Worm (Caenorhabditis elegans): Measurements from ENCODE around the gene srsx-21.

Gene srsx-21

DNA sequence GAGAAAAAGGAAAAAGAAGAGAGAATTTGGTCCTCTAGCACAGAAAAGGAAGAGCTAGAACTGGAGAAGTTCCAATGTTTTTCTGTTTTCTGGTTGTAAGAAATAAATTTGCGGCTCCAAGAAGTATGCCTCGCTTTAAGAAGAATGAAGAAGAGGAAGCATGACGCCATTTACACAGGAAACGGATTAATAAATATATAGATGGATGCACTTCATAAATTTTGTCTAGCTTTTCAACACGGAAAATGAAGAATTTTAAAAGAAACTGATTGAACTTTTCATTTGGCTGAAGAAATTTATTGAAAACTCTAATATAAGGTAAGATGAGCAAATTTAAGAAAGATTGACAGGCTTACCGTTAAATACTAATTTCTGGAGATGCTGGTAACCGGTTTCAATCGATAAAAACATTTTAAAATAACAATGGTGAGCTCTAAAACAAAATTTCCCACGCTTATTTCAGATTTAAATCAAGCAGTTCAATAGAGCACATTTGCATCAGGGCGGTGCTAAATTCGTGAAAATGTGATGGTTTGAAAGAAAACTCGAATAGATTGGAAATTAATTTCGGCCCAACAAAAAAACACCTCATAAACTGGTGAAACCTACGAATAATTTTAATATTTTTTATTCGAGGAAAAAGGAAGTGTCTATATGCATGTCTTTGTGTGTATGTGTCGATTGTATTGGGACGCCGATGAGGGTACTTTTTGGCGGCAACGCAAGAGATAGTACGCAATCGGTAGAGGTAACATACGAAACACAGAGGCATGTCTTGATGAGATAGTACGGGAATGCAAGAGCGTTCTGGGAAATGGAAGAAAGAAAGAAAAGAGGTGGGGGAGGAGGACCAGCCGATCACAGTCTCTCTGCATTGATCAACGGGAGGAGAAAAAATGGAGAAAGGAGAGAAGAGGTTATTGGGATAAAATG lies 18.4 kb downstream of the srsx-21 start:
- no peak for TF ChIP-seq Y55F3AM.14 (GFP tag; optimal IDR thresholded peaks at IDR 0.05)
- TF ChIP-seq nhr-11 (tag; optimal IDR thresholded peaks at IDR 0.05) = no peak
- TF ChIP-seq egl-27 (tag; optimal IDR thresholded peaks at IDR 0.05) = no peak
- TF ChIP-seq peb-1 (tag; optimal IDR thresholded peaks at IDR 0.05) = no peak
- no peak for TF ChIP-seq alr-1 (tag; optimal IDR thresholded peaks at IDR 0.05)
- no peak for TF ChIP-seq ZK546.5 (tag; optimal IDR thresholded peaks at IDR 0.05)
- TF ChIP-seq nhr-237 (tag; optimal IDR thresholded peaks at IDR 0.05) = no peak
- TF ChIP-seq mbf-1 (tag; optimal IDR thresholded peaks at IDR 0.05) = no peak
- no peak for TF ChIP-seq elt-1 (tag; optimal IDR thresholded peaks at IDR 0.05)
- no peak for TF ChIP-seq nhr-23 (tag; optimal IDR thresholded peaks at IDR 0.05)
- no peak for TF ChIP-seq nhr-77 (tag; optimal IDR thresholded peaks at IDR 0.05)
- TF ChIP-seq ztf-11 (tag; optimal IDR thresholded peaks at IDR 0.05) = no peak
- TF ChIP-seq lin-11 (tag; optimal IDR thresholded peaks at IDR 0.05) = no peak
- no peak for TF ChIP-seq sma-9 (GFP tag; optimal IDR thresholded peaks at IDR 0.05)
- no peak for TF ChIP-seq sma-9 (tag; optimal IDR thresholded peaks at IDR 0.05)
- no peak for TF ChIP-seq unc-39 (tag; optimal IDR thresholded peaks at IDR 0.05)
- no peak for TF ChIP-seq lin-39 (tag; optimal IDR thresholded peaks at IDR 0.05)
- no peak for TF ChIP-seq dmd-4 (tag; optimal IDR thresholded peaks at IDR 0.05)
- no peak for TF ChIP-seq nhr-12 (tag; optimal IDR thresholded peaks at IDR 0.05)
- TF ChIP-seq lsy-2 (tag; optimal IDR thresholded peaks at IDR 0.05) = peak in 1 of 2 experiments; percentile 24
- no peak for TF ChIP-seq ama-1 (optimal IDR thresholded peaks at IDR 0.05)
- peak; percentile 34 for TF ChIP-seq sma-3 (GFP tag; optimal IDR thresholded peaks at IDR 0.05)
- peak; percentile 65 for TF ChIP-seq nhr-129 (tag; optimal IDR thresholded peaks at IDR 0.05)
- no peak for TF ChIP-seq gmeb-1 (tag; optimal IDR thresholded peaks at IDR 0.05)
- peak; percentile 32 for TF ChIP-seq F13H6.1 (tag; optimal IDR thresholded peaks at IDR 0.05)
- no peak for TF ChIP-seq ceh-82 (tag; optimal IDR thresholded peaks at IDR 0.05)
- TF ChIP-seq ceh-16 (tag; optimal IDR thresholded peaks at IDR 0.05) = no peak
- peak; percentile 37 for TF ChIP-seq unc-55 (GFP tag; optimal IDR thresholded peaks at IDR 0.05)
- peak; percentile 16 for TF ChIP-seq fos-1 (tag; optimal IDR thresholded peaks at IDR 0.05)
- TF ChIP-seq aly-2 (tag; optimal IDR thresholded peaks at IDR 0.05) = no peak
- no peak for TF ChIP-seq lin-13 (GFP tag; optimal IDR thresholded peaks at IDR 0.05)
- no peak for TF ChIP-seq skn-1 (tag; optimal IDR thresholded peaks at IDR 0.05)
- TF ChIP-seq sem-4 (tag; optimal IDR thresholded peaks at IDR 0.05) = no peak
- TF ChIP-seq blmp-1 (tag; optimal IDR thresholded peaks at IDR 0.05; ENCODE audit: insufficient read depth) = no peak
- TF ChIP-seq snpc-4 (tag; optimal IDR thresholded peaks at IDR 0.05) = no peak
- TF ChIP-seq crh-2 (tag; optimal IDR thresholded peaks at IDR 0.05) = peak; percentile 33
- TF ChIP-seq nhr-21 (tag; optimal IDR thresholded peaks at IDR 0.05) = no peak
- TF ChIP-seq ztf-1 (GFP tag; conservative IDR thresholded peaks at IDR 0.05) = no peak
- peak; percentile 44 for TF ChIP-seq C34F6.9 (tag; optimal IDR thresholded peaks at IDR 0.05)
- TF ChIP-seq mdl-1 (tag; optimal IDR thresholded peaks at IDR 0.05) = no peak
- TF ChIP-seq zag-1 (tag; optimal IDR thresholded peaks at IDR 0.05) = no peak
- no peak for TF ChIP-seq mab-5 (tag; optimal IDR thresholded peaks at IDR 0.05)
- no peak for TF ChIP-seq unc-62 (GFP tag; optimal IDR thresholded peaks at IDR 0.05)
- peak; percentile 28 for TF ChIP-seq nhr-25 (tag; optimal IDR thresholded peaks at IDR 0.05)
- no peak for TF ChIP-seq R02D3.7 (tag; optimal IDR thresholded peaks at IDR 0.05)
- TF ChIP-seq ztf-4 (tag; optimal IDR thresholded peaks at IDR 0.05) = no peak
- no peak for TF ChIP-seq nhr-6 (tag; optimal IDR thresholded peaks at IDR 0.05)
- TF ChIP-seq nhr-10 (tag; optimal IDR thresholded peaks at IDR 0.05) = no peak
- no peak for TF ChIP-seq elt-3 (tag; optimal IDR thresholded peaks at IDR 0.05)

Data from whole organism, L2 larva.